Worm (Caenorhabditis elegans) whole organism, young adult: ENCODE results near the gene otpl-8.

Experiments
- D2030.7 ChIP-seq: fragments of 200-800 bp; sonication (Bioruptor generic); IDR thresholded peaks from 2 replicates; pipeline ENCODE4 v1.3.6; 2022; ENCODE audit warnings: missing genetic modification reagents, missing genetic modification characterization, missing compliant biosample characterization
- ama-1 ChIP-seq, 3 experiments: fragments of 150-350 bp in 1 of 3; sonication (generic microtip) in 2 of 3; optimal IDR thresholded peaks; 2 replicates each; lab custom pipeline; 2014 to 2018; ENCODE audit warnings: missing biosample characterization in 2 of 3, missing genetic modification characterization in 2 of 3, missing genetic modification reagents in 2 of 3
- attf-3 ChIP-seq: fragments of 200-800 bp; sonication (Bioruptor generic); conservative IDR thresholded peaks from 2 replicates; pipeline ENCODE4 v1.3.6; 2022; ENCODE audit warnings: missing genetic modification reagents, missing genetic modification characterization, missing compliant biosample characterization
- ceh-91 ChIP-seq: fragments of 200-800 bp; sonication (Bioruptor generic); IDR thresholded peaks from 2 replicates; pipeline ENCODE4 v1.3.6; 2022; ENCODE audit warnings: missing genetic modification reagents, missing genetic modification characterization, missing compliant biosample characterization
- efl-1 ChIP-seq: fragments of 150-350 bp; optimal IDR thresholded peaks from 2 replicates; lab custom pipeline; 2014; ENCODE audit warnings: missing biosample characterization, missing genetic modification reagents, missing genetic modification characterization
- hlh-26 ChIP-seq: fragments of 200-800 bp; sonication (Bioruptor generic); conservative IDR thresholded peaks from 2 replicates; pipeline ENCODE4 v1.3.6; 2022; ENCODE audit warnings: missing genetic modification reagents, missing genetic modification characterization, missing compliant biosample characterization
- sea-2 ChIP-seq: fragments of 200-800 bp; sonication (Bioruptor generic); IDR thresholded peaks from 2 replicates; pipeline ENCODE4 v1.3.6; 2022; ENCODE audit warnings: missing genetic modification characterization, missing compliant biosample characterization
- unc-62 ChIP-seq: fragments of 150-350 bp; optimal IDR thresholded peaks from 2 replicates; lab custom pipeline; 2014; ENCODE audit warnings: missing biosample characterization, missing genetic modification reagents, missing genetic modification characterization
- ztf-3 ChIP-seq: fragments of 200-800 bp; sonication (Bioruptor generic); optimal IDR thresholded peaks from 2 replicates; lab custom pipeline; 2018; ENCODE audit warnings: mild to moderate bottlenecking, missing genetic modification characterization, missing compliant biosample characterization

DNA sequence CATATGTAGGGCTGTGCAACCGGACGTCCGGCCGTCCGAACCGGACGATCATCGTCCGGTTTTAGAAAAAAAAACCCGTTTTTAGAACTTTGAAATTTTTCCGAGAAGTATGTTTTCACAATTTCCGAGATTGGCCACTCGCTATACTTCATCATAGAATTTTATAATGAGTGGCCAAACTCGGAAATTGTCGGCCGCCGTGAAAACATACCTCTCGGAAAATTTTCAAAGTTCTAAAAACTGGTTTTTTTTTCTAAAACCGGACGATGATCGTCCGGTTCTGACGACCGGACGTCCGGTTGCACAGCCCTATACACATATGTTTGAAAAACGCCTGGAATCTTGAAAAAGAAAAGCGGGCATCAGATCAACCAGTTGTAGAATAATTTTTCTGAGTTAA lies 43.6 kb downstream of the otpl-8 start:
- no peak for TF ChIP-seq unc-62 (GFP tag; lab: Kevin White, UChicago)
- no peak for TF ChIP-seq ama-1 (optimal IDR thresholded peaks at IDR 0.05; lab: Kevin White, UChicago)
- TF ChIP-seq ama-1 (GFP tag; optimal IDR thresholded peaks at IDR 0.05; lab: Kevin White, UChicago), result no peak
- TF ChIP-seq efl-1, result no peak
- no peak for TF ChIP-seq D2030.7
- TF ChIP-seq ceh-91 (GFP tag; lab: Robert Waterston, UW), result no peak
- no peak for TF ChIP-seq ztf-3 (GFP tag; lab: Kevin White, UChicago)
- TF ChIP-seq hlh-26 (GFP tag; lab: Robert Waterston, UW), result no peak
- TF ChIP-seq attf-3 (GFP tag; lab: Robert Waterston, UW), result no peak
- no peak for TF ChIP-seq sea-2
